Fruit fly (Drosophila melanogaster): ENCODE measurements around the gene CG4511.

CG4511 gene

dm6 chr3R:10868427-10868962, 14.2 kb downstream of the CG4511 start, which contains the start of the genes SelR and Tsp86D (continued):
- TF ChIP-seq stwl (tag; optimal IDR thresholded peaks at IDR 0.05), result peak; percentile 75
- peak; percentile 1 for TF ChIP-seq Asciz (GFP tag; optimal IDR thresholded peaks at IDR 0.05)
- no peak for TF ChIP-seq CG10565 (GFP tag; optimal IDR thresholded peaks at IDR 0.05)
- no peak for TF ChIP-seq chm (GFP tag; IDR thresholded peaks at IDR 0.05)
- TF ChIP-seq Hr3 (GFP tag; optimal IDR thresholded peaks at IDR 0.05), result no peak
- peak; percentile 31 for TF ChIP-seq NC2β (GFP tag; optimal IDR thresholded peaks at IDR 0.05)
- TF ChIP-seq CG12104 (GFP tag; optimal IDR thresholded peaks at IDR 0.05), result peak; percentile 48
- TF ChIP-seq Ets97D (GFP tag; optimal IDR thresholded peaks at IDR 0.05), result peak; percentile 69
- peak; percentile 16 for TF ChIP-seq CG18262 (tag; optimal IDR thresholded peaks at IDR 0.05)
- TF ChIP-seq HmgD (GFP tag; optimal IDR thresholded peaks at IDR 0.05), result no peak
- no peak for TF ChIP-seq CG8281 (tag; optimal IDR thresholded peaks at IDR 0.05)
- TF ChIP-seq CG17186 (GFP tag; optimal IDR thresholded peaks at IDR 0.05), result peak; percentile 58
- no peak for TF ChIP-seq CG3407 (GFP tag; optimal IDR thresholded peaks at IDR 0.05)
- TF ChIP-seq Neu2 (GFP tag; optimal IDR thresholded peaks at IDR 0.05; ENCODE audit: borderline replicate concordance), result no peak
- no peak; the same call in none of the 2 replicates for TF ChIP-seq tna (GFP tag; IDR thresholded peaks at IDR 0.05; ENCODE audit: partially characterized antibody)
- TF ChIP-seq ase (GFP tag; IDR thresholded peaks at IDR 0.05), result no peak
- TF ChIP-seq CG12659 (GFP tag; optimal IDR thresholded peaks at IDR 0.05), result peak; percentile 64
- peak; percentile 62 for TF ChIP-seq CHES-1-like (GFP tag; optimal IDR thresholded peaks at IDR 0.05)
- TF ChIP-seq CG9215 (GFP tag; IDR thresholded peaks at IDR 0.05), result no peak
- TF ChIP-seq CG6683 (GFP tag; optimal IDR thresholded peaks at IDR 0.05), result no peak
- TF ChIP-seq lbe (GFP tag; optimal IDR thresholded peaks at IDR 0.05), result no peak
- peak; percentile 55 for TF ChIP-seq MTF-1 (GFP tag; optimal IDR thresholded peaks at IDR 0.05; ENCODE audit: borderline replicate concordance)
- no peak for TF ChIP-seq ranshi (GFP tag; IDR thresholded peaks at IDR 0.05)
- no peak for TF ChIP-seq ken (GFP tag; IDR thresholded peaks at IDR 0.05)
- peak; percentile 87 for TF ChIP-seq CG15514 (GFP tag; optimal IDR thresholded peaks at IDR 0.05)
- peak; percentile 73; the same call in 1 of the 2 replicates for TF ChIP-seq amos (GFP tag; IDR thresholded peaks at IDR 0.05; ENCODE audit: partially characterized antibody)
- no peak for TF ChIP-seq pum (GFP tag; optimal IDR thresholded peaks at IDR 0.05)
- no peak for TF ChIP-seq ems (GFP tag; optimal IDR thresholded peaks at IDR 0.05)
- no peak for TF ChIP-seq stc (GFP tag; IDR thresholded peaks at IDR 0.05)
- no peak for TF ChIP-seq CG16863 (GFP tag; optimal IDR thresholded peaks at IDR 0.05)
- no peak for TF ChIP-seq CG8359 (GFP tag; optimal IDR thresholded peaks at IDR 0.05; ENCODE audit: borderline replicate concordance)
- no peak for TF ChIP-seq CG9609 (GFP tag; optimal IDR thresholded peaks at IDR 0.05)
- no peak for TF ChIP-seq CG11560 (tag; IDR thresholded peaks at IDR 0.05)
- no peak for TF ChIP-seq btn (GFP tag; optimal IDR thresholded peaks at IDR 0.05)
- TF ChIP-seq ara (GFP tag; IDR thresholded peaks at IDR 0.05), result no peak
- TF ChIP-seq CG31388 (GFP tag; optimal IDR thresholded peaks at IDR 0.05), result no peak
- TF ChIP-seq Lhr (GFP tag; optimal IDR thresholded peaks at IDR 0.05), result peak; percentile 7
- no peak for TF ChIP-seq CG7357 (GFP tag; IDR thresholded peaks at IDR 0.05)
- no peak for TF ChIP-seq Lpt (GFP tag; optimal IDR thresholded peaks at IDR 0.05)
- peak in 1 of 2 experiments; percentile 46 for TF ChIP-seq Eip74EF (GFP tag; optimal IDR thresholded peaks at IDR 0.05)
- TF ChIP-seq D (optimal IDR thresholded peaks at IDR 0.05), result no peak
- no peak for TF ChIP-seq D (GFP tag; optimal IDR thresholded peaks at IDR 0.05)
- TF ChIP-seq CG6765 (GFP tag; optimal IDR thresholded peaks at IDR 0.05), result peak; percentile 32
- no peak for TF ChIP-seq CG15073 (GFP tag; optimal IDR thresholded peaks at IDR 0.05)
- no peak for TF ChIP-seq crol (GFP tag; IDR thresholded peaks at IDR 0.05)
- 0 out of 2 replicates have a peak, but pooled peaks have one; percentile 11 for TF ChIP-seq Nf-YA (GFP tag; IDR thresholded peaks at IDR 0.05)
- no peak for TF ChIP-seq fru (optimal IDR thresholded peaks at IDR 0.05)
- TF ChIP-seq CG34376 (GFP tag; optimal IDR thresholded peaks at IDR 0.05), result peak; percentile 89
- TF ChIP-seq ci (GFP tag; IDR thresholded peaks at IDR 0.05), result peak; percentile 24; the same call in 2 of the 3 replicates
- no peak for TF ChIP-seq chn (GFP tag; optimal IDR thresholded peaks at IDR 0.05)
- TF ChIP-seq CG4854 (GFP tag; optimal IDR thresholded peaks at IDR 0.05), result peak; percentile 99

Measured in whole organism, embryonic.